Worm (Caenorhabditis elegans) whole organism, L4/young adult: Measurements from ENCODE around the gene grl-11.

ENCODE experiments used
- W03F9.2 ChIP-seq: fragments of 150-350 bp; optimal IDR thresholded peaks from 2 replicates; lab custom pipeline; 2014; ENCODE audit warnings: missing biosample characterization, missing genetic modification characterization
- dao-5 ChIP-seq: sonication (generic microtip); optimal IDR thresholded peaks from 2 replicates; lab custom pipeline; 2016; ENCODE audit warnings: missing genotype, missing genetic modification characterization, moderate library complexity, missing compliant biosample characterization
- him-1 ChIP-seq: sonication (generic microtip); optimal IDR thresholded peaks from 2 replicates; lab custom pipeline; 2016; ENCODE audit warnings: missing genotype, missing genetic modification reagents, missing genetic modification characterization, missing compliant biosample characterization

DNA sequence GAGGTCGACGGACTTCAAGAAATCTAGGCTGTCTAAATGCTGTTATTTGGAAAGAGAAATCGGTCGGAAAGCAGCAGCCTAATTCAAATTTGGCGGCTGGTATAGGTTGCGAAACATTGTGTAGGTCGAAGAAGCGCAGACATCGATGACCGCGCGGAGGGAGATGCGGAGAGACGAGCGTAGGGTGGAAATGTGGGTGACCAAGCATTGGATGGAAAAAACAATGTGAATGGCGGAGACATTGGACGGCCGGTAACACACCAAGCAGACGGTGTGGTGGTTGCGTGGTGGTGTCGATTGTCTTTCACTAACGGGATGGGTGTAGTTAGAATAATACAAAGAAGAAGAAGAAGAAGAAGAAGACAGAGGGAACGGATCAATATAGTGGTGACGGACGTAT is 5.7 kb downstream of the grl-11 start:
- TF ChIP-seq him-1 (tag; lab: Kevin White, UChicago) (no peak), dao-5 (tag; lab: Kevin White, UChicago) (no peak), W03F9.2 (tag; lab: Kevin White, UChicago) (no peak)
